Worm (Caenorhabditis elegans) whole organism, mixed stage, embryonic: ENCODE measurements around the gene cysl-4.

ENCODE experiments used
- bed-3 ChIP-seq: fragments of 200-800 bp; sonication (Bioruptor generic); optimal IDR thresholded peaks from 3 replicates; lab custom pipeline; 2018; ENCODE audit warnings: mild to moderate bottlenecking, missing genetic modification characterization, moderate library complexity, missing compliant biosample characterization
- blmp-1 ChIP-seq: fragments of 150-350 bp; optimal IDR thresholded peaks from 2 replicates; lab custom pipeline; 2014; ENCODE audit warnings: missing biosample characterization, missing genetic modification characterization
- ces-1 ChIP-seq: fragments of 150-350 bp; optimal IDR thresholded peaks from 2 replicates; lab custom pipeline; 2014; ENCODE audit warnings: missing biosample characterization, missing genetic modification reagents, missing genetic modification characterization
- drap-1 ChIP-seq: fragments of 200-800 bp; sonication (Bioruptor generic); optimal IDR thresholded peaks from 3 replicates; lab custom pipeline; 2018; ENCODE audit warnings: mild to moderate bottlenecking, missing genetic modification characterization, missing compliant biosample characterization
- elt-3 ChIP-seq: fragments of 150-350 bp; optimal IDR thresholded peaks from 2 replicates; lab custom pipeline; 2014; ENCODE audit warnings: missing biosample characterization, missing genetic modification characterization
- hlh-1 ChIP-seq: fragments of 150-350 bp; optimal IDR thresholded peaks from 2 replicates; lab custom pipeline; 2014; ENCODE audit warnings: missing biosample characterization, missing genetic modification reagents, missing genetic modification characterization
- lsy-2 ChIP-seq: fragments of 150-350 bp; optimal IDR thresholded peaks from 2 replicates; lab custom pipeline; 2014; ENCODE audit warnings: missing biosample characterization, missing genetic modification characterization
- snpc-4 ChIP-seq: fragments of 150-350 bp; optimal IDR thresholded peaks from 2 replicates; lab custom pipeline; 2014; ENCODE audit warnings: missing biosample characterization, missing genetic modification characterization
- unc-62 ChIP-seq: fragments of 150-350 bp; optimal IDR thresholded peaks from 2 replicates; lab custom pipeline; 2014; ENCODE audit warnings: missing biosample characterization, missing genetic modification reagents, missing genetic modification characterization
- zip-8 ChIP-seq: fragments of 150-350 bp; optimal IDR thresholded peaks from 2 replicates; lab custom pipeline; 2014; ENCODE audit warnings: missing biosample characterization, missing genetic modification characterization

DNA sequence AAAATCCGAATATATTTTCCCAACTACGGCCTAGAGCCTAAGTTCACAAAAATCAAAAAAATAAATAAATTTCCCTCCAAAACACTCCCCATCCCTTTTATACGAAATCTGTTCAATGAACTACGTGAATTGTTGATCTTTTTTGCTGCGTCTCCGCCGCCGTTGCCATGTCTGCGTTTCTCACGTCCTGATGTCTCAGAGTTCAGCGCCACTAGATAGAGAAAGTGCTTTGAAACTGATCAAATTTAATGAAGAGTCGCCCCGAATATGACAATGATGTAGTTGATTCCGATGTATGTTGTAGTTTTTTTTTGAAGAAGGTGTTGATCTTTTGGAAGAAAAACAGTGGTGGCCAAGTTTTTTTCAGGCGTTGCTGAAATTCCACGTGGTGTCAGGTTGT, 49.5 kb downstream of the cysl-4 start:
- no peak for TF ChIP-seq lsy-2
- no peak for TF ChIP-seq blmp-1 (tag; lab: Kevin White, UChicago)
- TF ChIP-seq hlh-1 (tag; lab: Kevin White, UChicago): no peak
- no peak for TF ChIP-seq drap-1 (GFP tag; lab: Kevin White, UChicago)
- TF ChIP-seq bed-3 (GFP tag; lab: Kevin White, UChicago): no peak
- TF ChIP-seq snpc-4 (tag; lab: Kevin White, UChicago): no peak
- no peak for TF ChIP-seq unc-62 (GFP tag; lab: Kevin White, UChicago)
- no peak for TF ChIP-seq ces-1 (GFP tag; lab: Kevin White, UChicago)
- no peak for TF ChIP-seq zip-8 (tag; lab: Kevin White, UChicago)
- no peak for TF ChIP-seq elt-3 (tag; lab: Kevin White, UChicago)
